Worm (Caenorhabditis elegans): ENCODE data around the gene srt-37.

ce11 chrV:4242431-4242830 is 39.2 kb downstream of the srt-37 start, which contains the start of gene srt-12:
- TF ChIP-seq flt-1 (GFP tag; IDR thresholded peaks at IDR 0.05), result no peak
- TF ChIP-seq ztf-29 (GFP tag; IDR thresholded peaks at IDR 0.05), result no peak
- no peak for TF ChIP-seq med-1 (GFP tag; optimal IDR thresholded peaks at IDR 0.05; ENCODE audit: insufficient read depth)
- TF ChIP-seq klf-2 (GFP tag; conservative IDR thresholded peaks at IDR 0.05), result no peak
- no peak for TF ChIP-seq tab-1 (GFP tag; IDR thresholded peaks at IDR 0.05)
